Fruit fly (Drosophila melanogaster) whole organism, wandering third instar larva: ENCODE measurements around the gene Pat1.

Experiments
- Abd-B ChIP-seq: fragments of >200 bp; optimal IDR thresholded peaks from 2 replicates; lab custom pipeline; 2017; ENCODE audit warnings: missing biosample characterization, missing genetic modification characterization
- CrebA ChIP-seq: fragments of 200-800 bp; sonication (Bioruptor generic); optimal IDR thresholded peaks from 2 replicates; lab custom pipeline; 2016; ENCODE audit warnings: missing biosample characterization, mild to moderate bottlenecking, missing genetic modification characterization, borderline replicate concordance
- Rel ChIP-seq, 2 experiments: fragments of 200-800 bp; sonication (Bioruptor generic) in 1 of 2; optimal IDR thresholded peaks; 2 replicates in 1 of 2; 3 replicates in 1 of 2; lab custom pipeline; 2016 to 2019; ENCODE audit warnings: mild to moderate bottlenecking in 2 of 2, missing biosample characterization in 2 of 2, missing genetic modification characterization in 2 of 2, moderate library complexity in 1 of 2
- Vsx2 ChIP-seq: fragments of 200-300, 225-300 bp; sonication (Bioruptor generic); optimal IDR thresholded peaks from 2 replicates; lab custom pipeline; 2018; ENCODE audit warnings: missing biosample characterization, missing genetic modification characterization; ENCODE audit not compliant: partially characterized antibody
- psq ChIP-seq: fragments of 200-800 bp; sonication (Bioruptor generic); optimal IDR thresholded peaks from 3 replicates; lab custom pipeline; 2017; ENCODE audit warnings: missing biosample characterization, mild to moderate bottlenecking, missing genetic modification characterization, moderate library complexity

- TF ChIP-seq Abd-B (GFP tag; lab: Kevin White, UChicago), result no peak
- no peak for TF ChIP-seq CrebA (GFP tag; lab: Kevin White, UChicago)
- no peak for TF ChIP-seq psq (GFP tag; lab: Kevin White, UChicago)
- TF ChIP-seq Rel (GFP tag; optimal IDR thresholded peaks at IDR 0.05; lab: Kevin White, UChicago), result no peak
- TF ChIP-seq Rel (tag; optimal IDR thresholded peaks at IDR 0.05; lab: Kevin White, UChicago), result no peak
- no peak for TF ChIP-seq Vsx2
Observed at dm6 chrX:6592093-6592492, 1.5 kb downstream of the Pat1 start.
